Fruit fly (Drosophila melanogaster): Measurements from ENCODE around the gene vas.

Gene vas

dm6 chr2L:15056359-15057220, 4.9 kb upstream of the vas start (continued):
- TF ChIP-seq CrebA (GFP tag; optimal IDR thresholded peaks at IDR 0.05; ENCODE audit: borderline replicate concordance) = no peak
- peak; percentile 48 for TF ChIP-seq sv (GFP tag; optimal IDR thresholded peaks at IDR 0.05)
- TF ChIP-seq tai (GFP tag; optimal IDR thresholded peaks at IDR 0.05) = no peak

dm6 chr2L:15057225-15058117, 4.0 kb upstream of the vas start, which contains the start of gene ck:
ck (minus strand) TSS chr2L:15057862.
- TF ChIP-seq Rel (GFP tag; optimal IDR thresholded peaks at IDR 0.05) (no peak), Rel (tag; optimal IDR thresholded peaks at IDR 0.05) (peak; percentile 39), fru (GFP tag; optimal IDR thresholded peaks at IDR 0.05) (no peak)

dm6 chr2L:15058118-15058402, 3.4 kb upstream of the vas start, which contains the start of gene CG33679:
CG33679 (plus strand) TSS chr2L:15058303.
- TF ChIP-seq rgr (GFP tag; optimal IDR thresholded peaks at IDR 0.05) = no peak
- TF ChIP-seq CG32264 (GFP tag; optimal IDR thresholded peaks at IDR 0.05) = no peak
- no peak for TF ChIP-seq foxo (GFP tag; optimal IDR thresholded peaks at IDR 0.05)
- TF ChIP-seq Abd-B (GFP tag; optimal IDR thresholded peaks at IDR 0.05) = no peak
- TF ChIP-seq Vsx2 (GFP tag; optimal IDR thresholded peaks at IDR 0.05; ENCODE audit: partially characterized antibody) = no peak
- no peak for TF ChIP-seq psq (GFP tag; optimal IDR thresholded peaks at IDR 0.05)
- no peak for TF ChIP-seq fru (GFP tag; optimal IDR thresholded peaks at IDR 0.05)
- no peak for TF ChIP-seq CrebA (GFP tag; optimal IDR thresholded peaks at IDR 0.05; ENCODE audit: borderline replicate concordance)
- TF ChIP-seq jim (GFP tag; optimal IDR thresholded peaks at IDR 0.05) = no peak
- TF ChIP-seq Jra (GFP tag; optimal IDR thresholded peaks at IDR 0.05) = no peak
- no peak for TF ChIP-seq h (GFP tag; optimal IDR thresholded peaks at IDR 0.05)
- TF ChIP-seq Rel (GFP tag; optimal IDR thresholded peaks at IDR 0.05) = no peak
- TF ChIP-seq Rel (tag; optimal IDR thresholded peaks at IDR 0.05) = no peak
- no peak for TF ChIP-seq brk (GFP tag; optimal IDR thresholded peaks at IDR 0.05)
- no peak for TF ChIP-seq Dfd (GFP tag; optimal IDR thresholded peaks at IDR 0.05)
- TF ChIP-seq dmrt93B (GFP tag; optimal IDR thresholded peaks at IDR 0.05) = no peak

dm6 chr2L:15059000-15059399, 2.5 kb upstream of the vas start:
- TF ChIP-seq dl (GFP tag; optimal IDR thresholded peaks at IDR 0.05; ENCODE audit: insufficient read depth in 1 of 2, partially characterized antibody in 2 of 2) (no peak), foxo (GFP tag; optimal IDR thresholded peaks at IDR 0.05) (no peak), GATAd (GFP tag; optimal IDR thresholded peaks at IDR 0.05) (no peak), CG32264 (GFP tag; optimal IDR thresholded peaks at IDR 0.05) (no peak), dsf (GFP tag; optimal IDR thresholded peaks at IDR 0.05; ENCODE audit: borderline replicate concordance) (no peak), jim (GFP tag; optimal IDR thresholded peaks at IDR 0.05) (no peak), Rel (GFP tag; optimal IDR thresholded peaks at IDR 0.05) (no peak), Rel (tag; optimal IDR thresholded peaks at IDR 0.05) (no peak), pan (optimal IDR thresholded peaks at IDR 0.05) (no peak)

- no peak for TF ChIP-seq OdsH (GFP tag; optimal IDR thresholded peaks at IDR 0.05)
- TF ChIP-seq Sp1 (GFP tag; optimal IDR thresholded peaks at IDR 0.05) = no peak
- no peak for TF ChIP-seq jim (GFP tag; optimal IDR thresholded peaks at IDR 0.05)
- no peak for TF ChIP-seq Dfd (GFP tag; optimal IDR thresholded peaks at IDR 0.05)
- no peak for TF ChIP-seq lola (GFP tag; optimal IDR thresholded peaks at IDR 0.05)
- TF ChIP-seq Dif (GFP tag; optimal IDR thresholded peaks at IDR 0.05; ENCODE audit: partially characterized antibody) = no peak
- TF ChIP-seq dl (GFP tag; optimal IDR thresholded peaks at IDR 0.05; ENCODE audit: insufficient read depth in 1 of 2, partially characterized antibody in 2 of 2) = no peak
- TF ChIP-seq Hr83 (GFP tag; optimal IDR thresholded peaks at IDR 0.05; ENCODE audit: poor library complexity, severe bottlenecking) = no peak
- TF ChIP-seq fru (GFP tag; optimal IDR thresholded peaks at IDR 0.05) = no peak
- no peak for TF ChIP-seq CG32264 (GFP tag; optimal IDR thresholded peaks at IDR 0.05)
- no peak for TF ChIP-seq Abd-B (GFP tag; optimal IDR thresholded peaks at IDR 0.05)
- TF ChIP-seq br (GFP tag; optimal IDR thresholded peaks at IDR 0.05) = no peak
- no peak for TF ChIP-seq dsf (GFP tag; optimal IDR thresholded peaks at IDR 0.05; ENCODE audit: borderline replicate concordance)
- TF ChIP-seq Hr78 (GFP tag; optimal IDR thresholded peaks at IDR 0.05) = no peak
- no peak for TF ChIP-seq woc (GFP tag; optimal IDR thresholded peaks at IDR 0.05)
- no peak for TF ChIP-seq tai (GFP tag; optimal IDR thresholded peaks at IDR 0.05)
- TF ChIP-seq usp (GFP tag; optimal IDR thresholded peaks at IDR 0.05) = no peak
- TF ChIP-seq N (GFP tag; optimal IDR thresholded peaks at IDR 0.05) = no peak
- TF ChIP-seq sage (GFP tag; optimal IDR thresholded peaks at IDR 0.05) = no peak
- peak; percentile 78 for TF ChIP-seq Myc (optimal IDR thresholded peaks at IDR 0.05)
- no peak for TF ChIP-seq Rel (GFP tag; optimal IDR thresholded peaks at IDR 0.05)
- peak; percentile 17 for TF ChIP-seq Rel (tag; optimal IDR thresholded peaks at IDR 0.05)
- no peak for TF ChIP-seq Hnf4 (GFP tag; optimal IDR thresholded peaks at IDR 0.05)
- TF ChIP-seq foxo (GFP tag; optimal IDR thresholded peaks at IDR 0.05) = no peak
- no peak for TF ChIP-seq brk (GFP tag; optimal IDR thresholded peaks at IDR 0.05)
- TF ChIP-seq ey (GFP tag; optimal IDR thresholded peaks at IDR 0.05) = no peak
- peak; percentile 7 for TF ChIP-seq rgr (GFP tag; optimal IDR thresholded peaks at IDR 0.05)
- peak; percentile 77 for TF ChIP-seq Vsx2 (GFP tag; optimal IDR thresholded peaks at IDR 0.05; ENCODE audit: partially characterized antibody)
- no peak for TF ChIP-seq CG9705 (GFP tag; optimal IDR thresholded peaks at IDR 0.05)
These were observed 863 bp upstream of the vas start, which contains the start of gene TfIIS for dm6 chr2L:15060580-15061005. TfIIS (minus strand) TSS chr2L:15060757.
